Fruit fly (Drosophila melanogaster): Measurements from ENCODE around the gene Nuak.

The Nuak gene

DNA sequence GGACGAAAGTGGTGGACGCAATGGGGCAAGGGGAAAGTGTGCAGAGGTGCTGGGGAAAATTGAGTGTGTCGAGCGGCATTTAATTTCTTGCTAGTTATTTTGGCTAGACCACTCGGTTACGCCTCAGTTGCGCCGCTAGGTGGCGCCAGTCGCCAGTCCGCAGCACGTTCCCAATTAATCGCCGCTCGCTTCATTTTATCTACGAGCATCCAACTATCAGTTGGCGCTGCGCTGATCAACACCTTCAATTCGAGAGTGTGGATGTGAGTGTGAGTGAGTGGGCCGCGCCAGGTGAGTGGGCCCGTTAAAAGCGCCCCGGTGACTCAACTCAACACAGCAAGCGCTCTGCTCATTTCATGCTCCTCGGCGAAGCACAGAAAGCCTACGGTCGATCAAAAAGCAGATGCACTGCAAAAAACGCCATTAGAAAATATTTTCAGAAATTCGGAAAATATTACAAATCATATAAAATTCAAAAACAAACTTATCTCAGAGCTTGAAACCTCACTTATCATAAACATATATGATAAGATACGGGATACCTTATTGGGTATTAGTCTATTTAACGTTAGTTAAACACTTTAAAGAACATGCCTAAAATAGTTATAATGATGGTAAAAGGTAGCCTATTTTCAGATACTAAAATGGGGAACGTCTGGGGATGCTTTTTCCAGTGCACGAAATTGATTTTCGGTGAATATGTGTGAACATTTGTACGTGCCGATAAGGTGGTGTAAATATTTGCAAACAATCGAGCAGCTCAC is 4.2 kb downstream of the Nuak start (continued):
- TF ChIP-seq ro (GFP tag; IDR thresholded peaks at IDR 0.05) = no peak
- TF ChIP-seq crol (GFP tag; IDR thresholded peaks at IDR 0.05) = peak; percentile 46
- peak; percentile 65; the same call in 1 of the 2 replicates for TF ChIP-seq chm (GFP tag; IDR thresholded peaks at IDR 0.05)
- TF ChIP-seq CG11093 (GFP tag; IDR thresholded peaks at IDR 0.05) = peak; percentile 60; the same call in 2 of the 3 replicates
- no peak for TF ChIP-seq stwl (tag; optimal IDR thresholded peaks at IDR 0.05)
- no peak for TF ChIP-seq pzg (GFP tag; optimal IDR thresholded peaks at IDR 0.05)
- TF ChIP-seq Dfd (GFP tag; optimal IDR thresholded peaks at IDR 0.05) = no peak
- TF ChIP-seq Oaz (GFP tag; IDR thresholded peaks at IDR 0.05) = peak; percentile 62
- TF ChIP-seq CG6689 (GFP tag; IDR thresholded peaks at IDR 0.05) = peak; percentile 83
- TF ChIP-seq CG10462 (GFP tag; optimal IDR thresholded peaks at IDR 0.05) = peak; percentile 34
- TF ChIP-seq z (GFP tag; IDR thresholded peaks at IDR 0.05) = peak; percentile 85; the same call in 2 of the 3 replicates
- TF ChIP-seq CG11398 (GFP tag; optimal IDR thresholded peaks at IDR 0.05) = peak; percentile 66
- TF ChIP-seq ham (GFP tag; IDR thresholded peaks at IDR 0.05) = peak; percentile 51; the same call in 1 of the 2 replicates
- peak; percentile 69 for TF ChIP-seq sqz (GFP tag; optimal IDR thresholded peaks at IDR 0.05)
- TF ChIP-seq fd96Cb (tag; optimal IDR thresholded peaks at IDR 0.05) = peak; percentile 83
- peak; percentile 88 for TF ChIP-seq CG18619 (GFP tag; optimal IDR thresholded peaks at IDR 0.05)
- peak; percentile 79 for TF ChIP-seq gro (GFP tag; optimal IDR thresholded peaks at IDR 0.05)
- TF ChIP-seq CG12769 (tag; optimal IDR thresholded peaks at IDR 0.05) = peak; percentile 28
- peak; percentile 75 for TF ChIP-seq ewg (GFP tag; optimal IDR thresholded peaks at IDR 0.05)
- peak; percentile 45 for TF ChIP-seq CG31388 (GFP tag; optimal IDR thresholded peaks at IDR 0.05)
- TF ChIP-seq jumu (GFP tag; optimal IDR thresholded peaks at IDR 0.05) = peak; percentile 50
- TF ChIP-seq CG7372 (GFP tag; IDR thresholded peaks at IDR 0.05) = peak; percentile 66
- TF ChIP-seq Max (GFP tag; optimal IDR thresholded peaks at IDR 0.05) = peak; percentile 67
- 0 out of 3 replicates have a peak, but pooled peaks have one; percentile 45 for TF ChIP-seq CG11560 (tag; IDR thresholded peaks at IDR 0.05)
- peak; percentile 88 for TF ChIP-seq CG13424 (tag; optimal IDR thresholded peaks at IDR 0.05)
- TF ChIP-seq Dref (GFP tag; IDR thresholded peaks at IDR 0.05) = no peak
- TF ChIP-seq CG17912 (GFP tag; optimal IDR thresholded peaks at IDR 0.05) = no peak
- TF ChIP-seq ind (GFP tag; optimal IDR thresholded peaks at IDR 0.05) = peak; percentile 82
- peak; percentile 65 for TF ChIP-seq CG8944 (GFP tag; optimal IDR thresholded peaks at IDR 0.05)
- no peak for TF ChIP-seq sc (optimal IDR thresholded peaks at IDR 0.05)
- peak; percentile 53 for TF ChIP-seq sc (GFP tag; optimal IDR thresholded peaks at IDR 0.05)
- TF ChIP-seq HLH54F (GFP tag; optimal IDR thresholded peaks at IDR 0.05) = peak; percentile 84
- peak; percentile 72 for TF ChIP-seq CG34376 (GFP tag; optimal IDR thresholded peaks at IDR 0.05)
- TF ChIP-seq CG10565 (GFP tag; optimal IDR thresholded peaks at IDR 0.05) = peak; percentile 45
- TF ChIP-seq HLH4C (GFP tag; IDR thresholded peaks at IDR 0.05; ENCODE audit: partially characterized antibody) = no peak
- peak; percentile 83 for TF ChIP-seq Rfx (GFP tag; IDR thresholded peaks at IDR 0.05)
- peak; percentile 55 for TF ChIP-seq CG4854 (GFP tag; optimal IDR thresholded peaks at IDR 0.05)
- TF ChIP-seq CG3163 (GFP tag; optimal IDR thresholded peaks at IDR 0.05) = peak; percentile 55
- TF ChIP-seq CG7987 (GFP tag; optimal IDR thresholded peaks at IDR 0.05) = peak; percentile 28
- peak; percentile 91 for TF ChIP-seq lab (GFP tag; optimal IDR thresholded peaks at IDR 0.05)
- TF ChIP-seq Fer3 (tag; optimal IDR thresholded peaks at IDR 0.05) = peak; percentile 85
- TF ChIP-seq amos (GFP tag; IDR thresholded peaks at IDR 0.05; ENCODE audit: partially characterized antibody) = peak; percentile 13; the same call in 1 of the 2 replicates
- peak; percentile 47 for TF ChIP-seq psq (GFP tag; optimal IDR thresholded peaks at IDR 0.05)
- TF ChIP-seq CG12942 (GFP tag; optimal IDR thresholded peaks at IDR 0.05) = peak; percentile 64
- TF ChIP-seq Lpt (GFP tag; optimal IDR thresholded peaks at IDR 0.05) = no peak
- peak; percentile 68 for TF ChIP-seq Hr3 (GFP tag; optimal IDR thresholded peaks at IDR 0.05)
- TF ChIP-seq CG5245 (GFP tag; optimal IDR thresholded peaks at IDR 0.05) = peak; percentile 17
- TF ChIP-seq usp (GFP tag; optimal IDR thresholded peaks at IDR 0.05) = no peak
- no peak for TF ChIP-seq dan (GFP tag; IDR thresholded peaks at IDR 0.05)
- TF ChIP-seq btn (GFP tag; optimal IDR thresholded peaks at IDR 0.05) = no peak

Data from whole organism, embryonic.